Worm (Caenorhabditis elegans) whole organism, L4/young adult: Measurements from ENCODE around the gene F54B3.4.

Experiments
- dao-5 ChIP-seq: sonication (generic microtip); optimal IDR thresholded peaks from 2 replicates; lab custom pipeline; 2016; ENCODE audit warnings: missing genotype, missing genetic modification characterization, moderate library complexity, missing compliant biosample characterization
- him-1 ChIP-seq: sonication (generic microtip); optimal IDR thresholded peaks from 2 replicates; lab custom pipeline; 2016; ENCODE audit warnings: missing genotype, missing genetic modification reagents, missing genetic modification characterization, missing compliant biosample characterization

ce11 chrII:10247154-10247553 is 23.8 kb downstream of the F54B3.4 start:
- TF ChIP-seq him-1 (tag; lab: Kevin White, UChicago) (no peak), dao-5 (tag; lab: Kevin White, UChicago) (no peak)
